Fruit fly (Drosophila melanogaster) whole organism, embryonic: Measurements from ENCODE around the gene CG14668.
A peak's percentile ranks its signal among the peaks of the same experiment; 100 is the strongest.

ENCODE experiments used
- CG10274 ChIP-seq: fragments of 200-800 bp; sonication (Bioruptor generic); optimal IDR thresholded peaks from 3 replicates; lab custom pipeline; 2017; ENCODE audit warnings: missing biosample characterization, mild to moderate bottlenecking, missing genetic modification characterization
- CG10321 ChIP-seq: fragments of 200-800 bp; sonication (Bioruptor generic); IDR thresholded peaks from 2 replicates; pipeline ENCODE4 v1.3.6; 2022; ENCODE audit warnings: missing biosample characterization, missing genetic modification characterization
- CG10462 ChIP-seq: fragments of 200-800 bp; sonication (Bioruptor generic); optimal IDR thresholded peaks from 2 replicates; lab custom pipeline; 2016; ENCODE audit warnings: missing biosample characterization, missing genetic modification characterization
- CG11398 ChIP-seq: fragments of 200-800 bp; sonication (Bioruptor generic); optimal IDR thresholded peaks from 2 replicates; lab custom pipeline; 2016; ENCODE audit warnings: missing biosample characterization, missing genetic modification characterization
- CG14965 ChIP-seq: fragments of 200-800 bp; sonication (Bioruptor generic); optimal IDR thresholded peaks from 2 replicates; lab custom pipeline; 2016; ENCODE audit warnings: missing biosample characterization, missing genetic modification characterization, borderline replicate concordance
- CG17361 ChIP-seq: fragments of 200-800 bp; sonication (Bioruptor generic); IDR thresholded peaks from 3 replicates; pipeline ENCODE4 v1.3.6; 2022; ENCODE audit warnings: missing biosample characterization, missing genetic modification characterization
- CG17612 ChIP-seq: fragments of 200-800 bp; sonication (Bioruptor generic); IDR thresholded peaks from 2 replicates; pipeline ENCODE4 v1.3.6; 2022; ENCODE audit warnings: missing biosample characterization, missing genetic modification characterization
- CG17802 ChIP-seq: fragments of 200-800 bp; sonication (Bioruptor generic); optimal IDR thresholded peaks from 2 replicates; lab custom pipeline; 2018; ENCODE audit warnings: missing biosample characterization, mild to moderate bottlenecking, missing genetic modification characterization, moderate library complexity
- CG18262 ChIP-seq: fragments of 200-800 bp; optimal IDR thresholded peaks from 3 replicates; lab custom pipeline; 2019; ENCODE audit warnings: missing biosample characterization, mild to moderate bottlenecking, missing genetic modification characterization, moderate library complexity
- CG2116 ChIP-seq: fragments of 200-800 bp; sonication (Bioruptor generic); optimal IDR thresholded peaks from 3 replicates; lab custom pipeline; 2018; ENCODE audit warnings: missing biosample characterization, mild to moderate bottlenecking, missing genetic modification characterization
- CG30403 ChIP-seq: fragments of 200-800 bp; sonication (Bioruptor generic); optimal IDR thresholded peaks from 3 replicates; lab custom pipeline; 2016; ENCODE audit warnings: missing biosample characterization, missing genetic modification characterization
- CG3407 ChIP-seq: fragments of 200-800 bp; sonication (Bioruptor generic); optimal IDR thresholded peaks from 2 replicates; lab custom pipeline; 2018; ENCODE audit warnings: missing biosample characterization, mild to moderate bottlenecking, missing genetic modification characterization
- CG3995 ChIP-seq: fragments of 200-800 bp; sonication (Bioruptor generic); optimal IDR thresholded peaks from 3 replicates; lab custom pipeline; 2016; ENCODE audit warnings: missing biosample characterization, missing genetic modification characterization
- CG42726 ChIP-seq: fragments of 200-800 bp; sonication (Bioruptor generic); IDR thresholded peaks from 2 replicates; pipeline ENCODE4 v1.3.6; 2022; ENCODE audit warnings: missing biosample characterization, missing genetic modification characterization; ENCODE audit not compliant: partially characterized antibody
- CG5245 ChIP-seq: fragments of 200-800 bp; sonication (Bioruptor generic); optimal IDR thresholded peaks from 3 replicates; lab custom pipeline; 2016; ENCODE audit warnings: missing biosample characterization, missing genetic modification characterization
- CG6175 ChIP-seq: fragments of 200-800 bp; sonication (Bioruptor generic); IDR thresholded peaks from 3 replicates; pipeline ENCODE4 v1.3.6; 2022; ENCODE audit warnings: missing biosample characterization, missing genetic modification characterization
- CG6813 ChIP-seq: fragments of 200-800 bp; sonication (Bioruptor generic); optimal IDR thresholded peaks from 2 replicates; lab custom pipeline; 2017; ENCODE audit warnings: missing biosample characterization, missing genetic modification characterization, mild to moderate bottlenecking, moderate library complexity, missing genetic modification reagents
- CG7839 ChIP-seq: fragments of 200-800 bp; sonication (Bioruptor generic); optimal IDR thresholded peaks from 3 replicates; lab custom pipeline; 2018; ENCODE audit warnings: missing biosample characterization, mild to moderate bottlenecking, missing genetic modification characterization, moderate library complexity
- CG7963 ChIP-seq: fragments of 200-800 bp; sonication (Bioruptor generic); IDR thresholded peaks from 3 replicates; pipeline ENCODE4 v1.3.6; 2022; ENCODE audit warnings: missing biosample characterization, missing genetic modification characterization; ENCODE audit not compliant: partially characterized antibody
- CG9876 ChIP-seq: fragments of 200-800 bp; sonication (Bioruptor generic); optimal IDR thresholded peaks from 2 replicates; lab custom pipeline; 2016; ENCODE audit warnings: missing biosample characterization, missing genetic modification characterization
- Dfd ChIP-seq, 2 experiments: fragments of >200 bp; optimal IDR thresholded peaks; 2 replicates each; lab custom pipeline; 2017; ENCODE audit warnings: missing biosample characterization in 2 of 2, missing genetic modification characterization in 2 of 2
- Doc2 ChIP-seq: fragments of 200-800 bp; sonication (Bioruptor generic); IDR thresholded peaks from 2 replicates; pipeline ENCODE4 v1.3.6; 2022; ENCODE audit warnings: missing biosample characterization, missing genetic modification characterization
- Doc3 ChIP-seq: fragments of 200-800 bp; sonication (Bioruptor generic); IDR thresholded peaks from 3 replicates; pipeline ENCODE4 v1.3.6; 2022; ENCODE audit warnings: missing biosample characterization, missing genetic modification characterization; ENCODE audit not compliant: partially characterized antibody
- Drgx ChIP-seq: fragments of 200-800 bp; sonication (Bioruptor generic); IDR thresholded peaks from 2 replicates; pipeline ENCODE4 v1.3.6; 2022; ENCODE audit warnings: missing biosample characterization, missing genetic modification characterization
- E2f1 ChIP-seq: fragments of 200-800 bp; sonication (Bioruptor generic); IDR thresholded peaks from 2 replicates; pipeline ENCODE4 v1.3.6; 2022; ENCODE audit warnings: missing biosample characterization, missing genetic modification characterization
- Fer3 ChIP-seq: fragments of 200-800 bp; sonication (Bioruptor generic); optimal IDR thresholded peaks from 2 replicates; lab custom pipeline; 2018; ENCODE audit warnings: missing biosample characterization, mild to moderate bottlenecking, missing genetic modification characterization, moderate library complexity
- Meics ChIP-seq: fragments of 200-800 bp; sonication (Bioruptor generic); optimal IDR thresholded peaks from 2 replicates; lab custom pipeline; 2017; ENCODE audit warnings: missing biosample characterization, mild to moderate bottlenecking, missing genetic modification characterization
- NC2α ChIP-seq: fragments of 200-800 bp; sonication (Bioruptor generic); optimal IDR thresholded peaks from 2 replicates; lab custom pipeline; 2016; ENCODE audit warnings: missing biosample characterization, missing genetic modification characterization
- Opbp ChIP-seq: fragments of 200-800 bp; sonication (Bioruptor generic); IDR thresholded peaks from 3 replicates; pipeline ENCODE4 v1.3.6; 2022; ENCODE audit warnings: missing biosample characterization, missing genetic modification characterization; ENCODE audit not compliant: partially characterized antibody
- Usf ChIP-seq: fragments of 200-800 bp; sonication (Bioruptor generic); optimal IDR thresholded peaks from 2 replicates; lab custom pipeline; 2017; ENCODE audit warnings: missing genotype, missing biosample characterization, missing genetic modification characterization
- ac ChIP-seq: fragments of 200-800 bp; sonication (Bioruptor generic); optimal IDR thresholded peaks from 3 replicates; lab custom pipeline; 2017; ENCODE audit warnings: missing biosample characterization, mild to moderate bottlenecking, missing genetic modification characterization
- al ChIP-seq: fragments of 200-800 bp; sonication (Bioruptor generic); IDR thresholded peaks from 2 replicates; pipeline ENCODE4 v1.3.6; 2022; ENCODE audit warnings: missing biosample characterization, missing genetic modification characterization
- cas ChIP-seq: fragments of 200-800 bp; sonication (Bioruptor generic); IDR thresholded peaks from 2 replicates; pipeline ENCODE4 v1.3.6; 2022; ENCODE audit warnings: missing biosample characterization, missing genetic modification characterization
- cato ChIP-seq: fragments of 200-800 bp; sonication (Bioruptor generic); optimal IDR thresholded peaks from 2 replicates; lab custom pipeline; 2016; ENCODE audit warnings: missing biosample characterization, missing genetic modification characterization, borderline replicate concordance
- croc ChIP-seq: fragments of 200-800 bp; sonication (Bioruptor generic); conservative IDR thresholded peaks from 3 replicates; pipeline ENCODE4 v1.3.6; 2022; ENCODE audit warnings: missing biosample characterization, missing genetic modification characterization
- crp ChIP-seq, 2 experiments: fragments of 200-800 bp; sonication (Bioruptor generic); optimal IDR thresholded peaks; 2 replicates in 1 of 2; 3 replicates in 1 of 2; lab custom pipeline; 2017; ENCODE audit warnings: missing biosample characterization in 2 of 2, missing genetic modification characterization in 2 of 2, mild to moderate bottlenecking in 1 of 2, moderate library complexity in 1 of 2
- dmrt11E ChIP-seq: fragments of 200-800 bp; sonication (Bioruptor generic); optimal IDR thresholded peaks from 3 replicates; lab custom pipeline; 2018; ENCODE audit warnings: missing biosample characterization, mild to moderate bottlenecking, missing genetic modification characterization, moderate library complexity
- exex ChIP-seq: fragments of 200-800 bp; sonication (Bioruptor generic); optimal IDR thresholded peaks from 4 replicates; lab custom pipeline; 2018; ENCODE audit warnings: missing biosample characterization, mild to moderate bottlenecking, missing genetic modification characterization, moderate library complexity
- gcm ChIP-seq: fragments of 200-800 bp; sonication (Bioruptor generic); optimal IDR thresholded peaks from 2 replicates; lab custom pipeline; 2019; ENCODE audit warnings: missing biosample characterization, mild to moderate bottlenecking, missing genetic modification characterization, moderate library complexity
- gt ChIP-seq: fragments of 200-800 bp; sonication (Bioruptor generic); IDR thresholded peaks from 2 replicates; pipeline ENCODE4 v1.3.6; 2022; ENCODE audit warnings: missing biosample characterization, missing genetic modification characterization
- inv ChIP-seq: fragments of 200-800 bp; sonication (Bioruptor generic); IDR thresholded peaks from 2 replicates; pipeline ENCODE4 v1.3.6; 2022; ENCODE audit warnings: missing biosample characterization, missing genetic modification characterization; ENCODE audit not compliant: partially characterized antibody
- lbe ChIP-seq: fragments of 200-800 bp; sonication (Bioruptor generic); optimal IDR thresholded peaks from 2 replicates; lab custom pipeline; 2016; ENCODE audit warnings: missing biosample characterization, mild to moderate bottlenecking, missing genetic modification characterization
- lola ChIP-seq, 3 experiments: fragments of >200 bp in 2 of 3; fragments of 200-800 bp in 1 of 3; sonication (Bioruptor generic) in 1 of 3; optimal IDR thresholded peaks; 2 replicates each; lab custom pipeline; 2017 to 2019; ENCODE audit warnings: missing biosample characterization in 3 of 3, missing genetic modification characterization in 3 of 3, mild to moderate bottlenecking in 1 of 3, moderate library complexity in 1 of 3
- pho ChIP-seq: fragments of 200-800 bp; sonication (Bioruptor generic); optimal IDR thresholded peaks from 2 replicates; lab custom pipeline; 2016; ENCODE audit warnings: missing biosample characterization, missing genetic modification characterization
- pita ChIP-seq: fragments of 200-800 bp; sonication (Bioruptor generic); optimal IDR thresholded peaks from 2 replicates; lab custom pipeline; 2017; ENCODE audit warnings: missing biosample characterization, mild to moderate bottlenecking, missing genetic modification characterization
- repo ChIP-seq: fragments of 200-800 bp; sonication (Bioruptor generic); optimal IDR thresholded peaks from 2 replicates; lab custom pipeline; 2016; ENCODE audit warnings: missing biosample characterization, missing genetic modification characterization
- sd ChIP-seq: fragments of 200-800 bp; sonication (Bioruptor generic); optimal IDR thresholded peaks from 3 replicates; lab custom pipeline; 2018; ENCODE audit warnings: missing biosample characterization, mild to moderate bottlenecking, missing genetic modification characterization, moderate library complexity
- seq ChIP-seq: fragments of 200-800 bp; sonication (Bioruptor generic); IDR thresholded peaks from 2 replicates; pipeline ENCODE4 v1.3.6; 2022; ENCODE audit warnings: missing biosample characterization, missing genetic modification characterization
- slou ChIP-seq: fragments of 200-800 bp; sonication (Bioruptor generic); optimal IDR thresholded peaks from 3 replicates; lab custom pipeline; 2016; ENCODE audit warnings: missing biosample characterization, missing genetic modification characterization
- usp ChIP-seq: fragments of >200 bp; optimal IDR thresholded peaks from 2 replicates; lab custom pipeline; 2017; ENCODE audit warnings: missing biosample characterization, missing genetic modification characterization

Gene CG14668

dm6 chr3R:5393742-5394391 lies 6.4 kb upstream of the CG14668 start, which contains the start of gene CG1172 (continued):
- no peak for TF ChIP-seq pho (GFP tag; lab: Kevin White, UChicago)
- TF ChIP-seq ac: no peak
- TF ChIP-seq CG14965 (GFP tag; lab: Kevin White, UChicago): no peak
- no peak for TF ChIP-seq CG7839 (tag; lab: Kevin White, UChicago)
- no peak for TF ChIP-seq CG17612 (GFP tag; lab: Robert Waterston, UW)
- no peak for TF ChIP-seq CG18262
- no peak for TF ChIP-seq CG3407
- no peak for TF ChIP-seq NC2α (GFP tag; lab: Kevin White, UChicago)
- no peak for TF ChIP-seq CG17361 (GFP tag; lab: Robert Waterston, UW)
- TF ChIP-seq Fer3 (tag; lab: Kevin White, UChicago): peak; percentile 33
- TF ChIP-seq CG5245 (GFP tag; lab: Kevin White, UChicago): no peak
- no peak for TF ChIP-seq Usf
- no peak for TF ChIP-seq slou (GFP tag; lab: Kevin White, UChicago)
- TF ChIP-seq CG10321 (GFP tag; lab: Robert Waterston, UW): no peak
- TF ChIP-seq Meics (GFP tag; lab: Kevin White, UChicago): peak; percentile 5
- no peak for TF ChIP-seq exex (tag; lab: Kevin White, UChicago)
- TF ChIP-seq Doc3 (GFP tag; lab: Robert Waterston, UW): peak; percentile 66
- no peak for TF ChIP-seq CG10462 (GFP tag; lab: Kevin White, UChicago)
- peak; percentile 48; the same call in 1 of the 2 replicates for TF ChIP-seq inv (GFP tag; lab: Robert Waterston, UW)
- no peak for TF ChIP-seq pita (GFP tag; lab: Kevin White, UChicago)
- TF ChIP-seq gcm (GFP tag; lab: Kevin White, UChicago): no peak
- TF ChIP-seq seq (GFP tag; lab: Robert Waterston, UW): no peak
- peak; percentile 17 for TF ChIP-seq lbe (GFP tag; lab: Kevin White, UChicago)
- no peak for TF ChIP-seq CG42726 (GFP tag; lab: Robert Waterston, UW)
- TF ChIP-seq croc (GFP tag; lab: Robert Waterston, UW): no peak
- TF ChIP-seq repo (GFP tag; lab: Kevin White, UChicago): no peak
- TF ChIP-seq CG10274 (GFP tag; lab: Kevin White, UChicago): no peak
- peak; percentile 78 for TF ChIP-seq Opbp
- no peak for TF ChIP-seq Doc2 (GFP tag; lab: Robert Waterston, UW)
- TF ChIP-seq E2f1 (GFP tag; lab: Robert Waterston, UW): no peak
- TF ChIP-seq gt (GFP tag; lab: Robert Waterston, UW): no peak
- TF ChIP-seq cato (GFP tag; lab: Kevin White, UChicago): no peak
- TF ChIP-seq CG3995 (GFP tag; lab: Kevin White, UChicago): no peak
- TF ChIP-seq CG2116 (GFP tag; lab: Kevin White, UChicago): peak; percentile 73
- TF ChIP-seq al (GFP tag; lab: Robert Waterston, UW): no peak
- TF ChIP-seq CG9876 (GFP tag; lab: Kevin White, UChicago): no peak
- TF ChIP-seq Drgx (GFP tag; lab: Robert Waterston, UW): no peak
- no peak for TF ChIP-seq usp (GFP tag; lab: Kevin White, UChicago)
- peak; percentile 19 for TF ChIP-seq dmrt11E (tag; lab: Kevin White, UChicago)
- no peak for TF ChIP-seq CG11398 (GFP tag; lab: Kevin White, UChicago)
- TF ChIP-seq cas (GFP tag; lab: Robert Waterston, UW): no peak
- peak; percentile 50; the same call in 1 of the 3 replicates for TF ChIP-seq CG7963 (GFP tag; lab: Robert Waterston, UW)
- TF ChIP-seq Dfd (GFP tag; optimal IDR thresholded peaks at IDR 0.05; lab: Kevin White, UChicago): no peak
- TF ChIP-seq CG30403 (GFP tag; lab: Kevin White, UChicago): no peak
- peak; percentile 68 for TF ChIP-seq sd (tag; lab: Kevin White, UChicago)
- no peak for TF ChIP-seq CG17802 (tag; lab: Kevin White, UChicago)
- no peak for TF ChIP-seq CG6813 (GFP tag; lab: Kevin White, UChicago)
- TF ChIP-seq CG6175 (GFP tag; lab: Robert Waterston, UW): no peak
- TF ChIP-seq lola (GFP tag; optimal IDR thresholded peaks at IDR 0.05; lab: Kevin White, UChicago): no peak
- TF ChIP-seq crp (GFP tag; optimal IDR thresholded peaks at IDR 0.05; lab: Kevin White, UChicago): peak in 1 of 2 experiments; percentile 21
